Worm (Caenorhabditis elegans): ENCODE data around the gene ugt-38.

The ugt-38 gene

ce11 chrV:7196498-7196966 is 49.3 kb upstream of the ugt-38 start, which contains the start of gene F09G2.2 (continued):
- peak; percentile 82 for TF ChIP-seq snpc-4 (tag; optimal IDR thresholded peaks at IDR 0.05)
- TF ChIP-seq unc-62 (GFP tag; optimal IDR thresholded peaks at IDR 0.05), result no peak
- peak; percentile 96 for TF ChIP-seq nhr-25 (tag; optimal IDR thresholded peaks at IDR 0.05)
- TF ChIP-seq elt-1 (tag; optimal IDR thresholded peaks at IDR 0.05), result peak; percentile 59

ce11 chrV:7196037-7196436 is 48.8 kb upstream of the ugt-38 start, which contains the start of gene attf-2:
Gene attf-2 (minus strand): TSS chrV:7196137.
- TF ChIP-seq snpc-4 (tag; optimal IDR thresholded peaks at IDR 0.05) (no peak), nhr-237 (tag; optimal IDR thresholded peaks at IDR 0.05) (no peak), lsy-12 (tag; optimal IDR thresholded peaks at IDR 0.05) (no peak), R02D3.7 (tag; optimal IDR thresholded peaks at IDR 0.05) (no peak), mdl-1 (tag; optimal IDR thresholded peaks at IDR 0.05) (no peak)

- TF ChIP-seq daf-12 (tag; optimal IDR thresholded peaks at IDR 0.05) (no peak), lin-15B (tag; optimal IDR thresholded peaks at IDR 0.05) (no peak), ZK546.5 (tag; optimal IDR thresholded peaks at IDR 0.05) (no peak), elt-3 (tag; optimal IDR thresholded peaks at IDR 0.05) (no peak), fkh-10 (GFP tag; optimal IDR thresholded peaks at IDR 0.05) (no peak), egl-27 (tag; optimal IDR thresholded peaks at IDR 0.05) (no peak)
These were observed 47.5 kb upstream of the ugt-38 start for ce11 chrV:7194818-7195217.

ce11 chrV:7193562-7193961 is 46.3 kb upstream of the ugt-38 start, which contains the start of gene F09G2.8:
Gene F09G2.8 (minus strand): TSS chrV:7193662.
- TF ChIP-seq ZK546.5 (tag; optimal IDR thresholded peaks at IDR 0.05) (no peak), hmg-11 (tag; optimal IDR thresholded peaks at IDR 0.05) (no peak), ztf-4 (tag; optimal IDR thresholded peaks at IDR 0.05) (no peak), elt-3 (tag; optimal IDR thresholded peaks at IDR 0.05) (no peak), tbx-2 (tag; optimal IDR thresholded peaks at IDR 0.05) (no peak), fos-1 (tag; optimal IDR thresholded peaks at IDR 0.05) (no peak), fkh-10 (GFP tag; optimal IDR thresholded peaks at IDR 0.05) (no peak), elt-2 (tag; optimal IDR thresholded peaks at IDR 0.05) (no peak)

ce11 chrV:7187295-7187694 is 40.0 kb upstream of the ugt-38 start:
- TF ChIP-seq elt-2 (tag; optimal IDR thresholded peaks at IDR 0.05) (peak; percentile 29), skn-1 (tag; optimal IDR thresholded peaks at IDR 0.05) (no peak)

ce11 chrV:7186599-7186998 is 39.3 kb upstream of the ugt-38 start:
- TF ChIP-seq elt-2 (tag; optimal IDR thresholded peaks at IDR 0.05) (peak; percentile 82), jun-1 (tag; optimal IDR thresholded peaks at IDR 0.05) (peak; percentile 73), pqm-1 (tag; optimal IDR thresholded peaks at IDR 0.05) (peak; percentile 77), ceh-82 (tag; optimal IDR thresholded peaks at IDR 0.05) (no peak)

- TF ChIP-seq lin-15B (tag; optimal IDR thresholded peaks at IDR 0.05), result no peak
- TF ChIP-seq nhr-76 (tag; optimal IDR thresholded peaks at IDR 0.05), result no peak
These were observed 37.3 kb upstream of the ugt-38 start, which contains the start of gene pitr-5 for ce11 chrV:7184549-7184948. Gene pitr-5 (plus strand): TSS chrV:7184849.

ce11 chrV:7178843-7179242 is 31.6 kb upstream of the ugt-38 start, which contains the start of gene cpsf-2:
Gene cpsf-2 (plus strand): TSS chrV:7179172.
- peak; percentile 14 for TF ChIP-seq nfya-1 (tag; optimal IDR thresholded peaks at IDR 0.05; ENCODE audit: insufficient read depth)
- TF ChIP-seq nhr-28 (tag; optimal IDR thresholded peaks at IDR 0.05), result no peak
- peak; percentile 60 for TF ChIP-seq hmg-11 (tag; optimal IDR thresholded peaks at IDR 0.05)
- TF ChIP-seq eor-1 (tag; optimal IDR thresholded peaks at IDR 0.05), result no peak
